Fruit fly (Drosophila melanogaster) whole organism, embryonic: ENCODE measurements around the gene tho2.

ENCODE experiments used
- CG1024 ChIP-seq: fragments of 200-800 bp; sonication (Bioruptor generic); IDR thresholded peaks from 2 replicates; pipeline ENCODE4 v1.3.6; 2022; ENCODE audit warnings: missing biosample characterization, missing genetic modification characterization
- CG11093 ChIP-seq: fragments of 200-800 bp; sonication (Bioruptor generic); IDR thresholded peaks from 3 replicates; pipeline ENCODE4 v1.3.6; 2022; ENCODE audit warnings: missing biosample characterization, missing genetic modification characterization
- CG12391 ChIP-seq: fragments of 200-800 bp; sonication (Bioruptor generic); optimal IDR thresholded peaks from 3 replicates; lab custom pipeline; 2018; ENCODE audit warnings: missing biosample characterization, mild to moderate bottlenecking, missing genetic modification characterization, moderate library complexity
- CG12659 ChIP-seq: fragments of 200-800 bp; sonication (Bioruptor generic); optimal IDR thresholded peaks from 3 replicates; lab custom pipeline; 2017; ENCODE audit warnings: mild to moderate bottlenecking, missing biosample characterization, missing genetic modification reagents, missing genetic modification characterization
- CG12942 ChIP-seq: fragments of 200-800 bp; sonication (Bioruptor generic); optimal IDR thresholded peaks from 3 replicates; lab custom pipeline; 2016; ENCODE audit warnings: missing biosample characterization, missing genetic modification characterization
- CG13624 ChIP-seq: fragments of 200-800 bp; sonication (Bioruptor generic); optimal IDR thresholded peaks from 2 replicates; lab custom pipeline; 2016; ENCODE audit warnings: missing biosample characterization, missing genetic modification characterization
- CG13894 ChIP-seq: fragments of 200-800 bp; sonication (Bioruptor generic); optimal IDR thresholded peaks from 3 replicates; lab custom pipeline; 2018; ENCODE audit warnings: missing biosample characterization, mild to moderate bottlenecking, missing genetic modification characterization, moderate library complexity
- CG14050 ChIP-seq: fragments of 200-800 bp; sonication (Bioruptor generic); IDR thresholded peaks from 3 replicates; pipeline ENCODE4 v1.3.6; 2022; ENCODE audit warnings: missing biosample characterization, missing genetic modification characterization
- CG1647 ChIP-seq: fragments of 200-800 bp; sonication (Bioruptor generic); optimal IDR thresholded peaks from 3 replicates; lab custom pipeline; 2016; ENCODE audit warnings: missing biosample characterization, missing genetic modification characterization
- CG16863 ChIP-seq: fragments of 200-800 bp; sonication (Bioruptor generic); optimal IDR thresholded peaks from 3 replicates; lab custom pipeline; 2016; ENCODE audit warnings: missing biosample characterization, missing genetic modification characterization
- CG17328 ChIP-seq: fragments of 200-800 bp; sonication (Bioruptor generic); IDR thresholded peaks from 2 replicates; pipeline ENCODE4 v1.3.6; 2022; ENCODE audit warnings: missing biosample characterization, missing genetic modification characterization
- CG17361 ChIP-seq: fragments of 200-800 bp; sonication (Bioruptor generic); IDR thresholded peaks from 3 replicates; pipeline ENCODE4 v1.3.6; 2022; ENCODE audit warnings: missing biosample characterization, missing genetic modification characterization
- CG18619 ChIP-seq: fragments of 200-800 bp; sonication (Bioruptor generic); optimal IDR thresholded peaks from 3 replicates; lab custom pipeline; 2017; ENCODE audit warnings: missing biosample characterization, mild to moderate bottlenecking, missing genetic modification characterization
- CG30431 ChIP-seq: fragments of 200-800 bp; sonication (Bioruptor generic); optimal IDR thresholded peaks from 2 replicates; lab custom pipeline; 2017; ENCODE audit warnings: missing biosample characterization, missing genetic modification characterization
- CG31441 ChIP-seq: fragments of 200-800 bp; sonication (Bioruptor generic); IDR thresholded peaks from 2 replicates; pipeline ENCODE4 v1.3.6; 2022; ENCODE audit warnings: missing biosample characterization, missing genetic modification characterization
- CG3726 ChIP-seq: fragments of 200-800 bp; sonication (Bioruptor generic); IDR thresholded peaks from 3 replicates; pipeline ENCODE4, ENCODE4 v1.3.6; 2022; ENCODE audit warnings: missing biosample characterization, missing genetic modification characterization
- CG6175 ChIP-seq: fragments of 200-800 bp; sonication (Bioruptor generic); IDR thresholded peaks from 3 replicates; pipeline ENCODE4 v1.3.6; 2022; ENCODE audit warnings: missing biosample characterization, missing genetic modification characterization
- CG7786 ChIP-seq: fragments of 200-800 bp; sonication (Bioruptor generic); optimal IDR thresholded peaks from 2 replicates; lab custom pipeline; 2016; ENCODE audit warnings: missing biosample characterization, missing genetic modification characterization
- CG9932 ChIP-seq: fragments of 200-800 bp; sonication (Bioruptor generic); IDR thresholded peaks from 2 replicates; pipeline ENCODE4 v1.3.6; 2022; ENCODE audit warnings: missing biosample characterization, missing genetic modification characterization
- Camta ChIP-seq: fragments of 200-800 bp; sonication (Bioruptor generic); optimal IDR thresholded peaks from 2 replicates; lab custom pipeline; 2016; ENCODE audit warnings: missing biosample characterization, missing genetic modification characterization
- CkIIα-i1 ChIP-seq: fragments of 200-800 bp; sonication (Bioruptor generic); IDR thresholded peaks from 2 replicates; pipeline ENCODE4 v1.3.6; 2022; ENCODE audit warnings: missing biosample characterization, missing genetic modification characterization
- Deaf1 ChIP-seq: fragments of 200-800 bp; optimal IDR thresholded peaks from 3 replicates; lab custom pipeline; 2019; ENCODE audit warnings: missing biosample characterization, mild to moderate bottlenecking, missing genetic modification characterization, moderate library complexity
- Hand ChIP-seq: fragments of 200-800 bp; sonication (Bioruptor generic); optimal IDR thresholded peaks from 2 replicates; lab custom pipeline; 2017; ENCODE audit warnings: mild to moderate bottlenecking, missing biosample characterization, missing genetic modification reagents, missing genetic modification characterization
- Hmr ChIP-seq: fragments of 200-800 bp; sonication (Bioruptor generic); optimal IDR thresholded peaks from 3 replicates; lab custom pipeline; 2017; ENCODE audit warnings: mild to moderate bottlenecking, missing biosample characterization, missing genetic modification reagents, missing genetic modification characterization
- Mes4 ChIP-seq: fragments of 200-800 bp; sonication (Bioruptor generic); optimal IDR thresholded peaks from 2 replicates; lab custom pipeline; 2016; ENCODE audit warnings: missing biosample characterization, missing genetic modification characterization
- Nf-YA ChIP-seq: fragments of 200-800 bp; sonication (Bioruptor generic); IDR thresholded peaks from 2 replicates; pipeline ENCODE4 v1.3.6; 2022; ENCODE audit warnings: missing biosample characterization, missing genetic modification characterization
- Nf-YC ChIP-seq: fragments of 200-800 bp; optimal IDR thresholded peaks from 3 replicates; lab custom pipeline; 2019; ENCODE audit warnings: missing biosample characterization, mild to moderate bottlenecking, missing genetic modification characterization, moderate library complexity
- Opbp ChIP-seq: fragments of 200-800 bp; sonication (Bioruptor generic); IDR thresholded peaks from 3 replicates; pipeline ENCODE4 v1.3.6; 2022; ENCODE audit warnings: missing biosample characterization, missing genetic modification characterization; ENCODE audit not compliant: partially characterized antibody
- Stat92E ChIP-seq, 3 experiments: fragments of >200 bp in 2 of 3; fragments of 200-800 bp in 1 of 3; sonication (Bioruptor generic) in 1 of 3; optimal IDR thresholded peaks; 2 replicates each; lab custom pipeline; 2017 to 2019; ENCODE audit warnings: missing biosample characterization in 3 of 3, missing genetic modification characterization in 3 of 3, mild to moderate bottlenecking in 1 of 3, moderate library complexity in 1 of 3
- Xrp1 ChIP-seq: fragments of 200-800 bp; sonication (Bioruptor generic); IDR thresholded peaks from 2 replicates; pipeline ENCODE4 v1.3.6; 2022; ENCODE audit warnings: missing biosample characterization, missing genetic modification characterization
- ac ChIP-seq: fragments of 200-800 bp; sonication (Bioruptor generic); optimal IDR thresholded peaks from 3 replicates; lab custom pipeline; 2017; ENCODE audit warnings: missing biosample characterization, mild to moderate bottlenecking, missing genetic modification characterization
- bcd ChIP-seq: fragments of 200-800 bp; sonication (Bioruptor generic); optimal IDR thresholded peaks from 2 replicates; lab custom pipeline; 2017; ENCODE audit warnings: missing biosample characterization, mild to moderate bottlenecking, missing genetic modification characterization
- chm ChIP-seq: fragments of 200-800 bp; sonication (Bioruptor generic); IDR thresholded peaks from 2 replicates; pipeline ENCODE4 v1.3.6; 2022; ENCODE audit warnings: missing biosample characterization, missing genetic modification characterization
- esg ChIP-seq: fragments of 200-800 bp; sonication (Bioruptor generic); conservative IDR thresholded peaks from 2 replicates; pipeline ENCODE4 v1.3.6; 2022; ENCODE audit warnings: missing biosample characterization, missing genetic modification characterization
- gcm2 ChIP-seq: fragments of 200-800 bp; sonication (Bioruptor generic); optimal IDR thresholded peaks from 2 replicates; lab custom pipeline; 2016; ENCODE audit warnings: missing biosample characterization, missing genetic modification characterization
- grau ChIP-seq: fragments of 200-800 bp; optimal IDR thresholded peaks from 3 replicates; lab custom pipeline; 2019; ENCODE audit warnings: missing biosample characterization, mild to moderate bottlenecking, missing genetic modification characterization, moderate library complexity
- h ChIP-seq: fragments of >200 bp; optimal IDR thresholded peaks from 2 replicates; lab custom pipeline; 2017
- jigr1 ChIP-seq: fragments of 200-800 bp; sonication (Bioruptor generic); IDR thresholded peaks from 3 replicates; pipeline ENCODE4 v1.3.6; 2022; ENCODE audit warnings: missing biosample characterization, missing genetic modification characterization
- ken ChIP-seq: fragments of 200-800 bp; sonication (Bioruptor generic); IDR thresholded peaks from 3 replicates; pipeline ENCODE4 v1.3.6; 2022; ENCODE audit warnings: missing biosample characterization, missing genetic modification characterization
- lbe ChIP-seq: fragments of 200-800 bp; sonication (Bioruptor generic); optimal IDR thresholded peaks from 2 replicates; lab custom pipeline; 2016; ENCODE audit warnings: missing biosample characterization, mild to moderate bottlenecking, missing genetic modification characterization
- lilli ChIP-seq: fragments of 200-800 bp; sonication (Bioruptor generic); optimal IDR thresholded peaks from 3 replicates; lab custom pipeline; 2016; ENCODE audit warnings: missing biosample characterization, missing genetic modification characterization
- nerfin-1 ChIP-seq: fragments of 200-800 bp; sonication (Bioruptor generic); optimal IDR thresholded peaks from 3 replicates; lab custom pipeline; 2019; ENCODE audit warnings: missing biosample characterization, mild to moderate bottlenecking, missing genetic modification characterization, moderate library complexity
- nom ChIP-seq: fragments of 200-800 bp; sonication (Bioruptor generic); optimal IDR thresholded peaks from 2 replicates; lab custom pipeline; 2017; ENCODE audit warnings: missing biosample characterization, missing genetic modification characterization, mild to moderate bottlenecking, moderate library complexity, missing genetic modification reagents
- odd ChIP-seq: fragments of 200-800 bp; sonication (Bioruptor generic); optimal IDR thresholded peaks from 2 replicates; lab custom pipeline; 2017; ENCODE audit warnings: missing biosample characterization, mild to moderate bottlenecking, missing genetic modification characterization
- pho ChIP-seq: fragments of 200-800 bp; sonication (Bioruptor generic); optimal IDR thresholded peaks from 2 replicates; lab custom pipeline; 2016; ENCODE audit warnings: missing biosample characterization, missing genetic modification characterization
- row ChIP-seq: fragments of 200-800 bp; sonication (Bioruptor generic); IDR thresholded peaks from 3 replicates; pipeline ENCODE4 v1.3.6; 2022; ENCODE audit warnings: missing biosample characterization, missing genetic modification characterization
- sc ChIP-seq, 3 experiments: fragments of >200 bp in 2 of 3; fragments of 200-800 bp in 1 of 3; sonication (Bioruptor generic) in 1 of 3; optimal IDR thresholded peaks; 2 replicates in 2 of 3; 3 replicates in 1 of 3; lab custom pipeline; 2017; ENCODE audit warnings: mild to moderate bottlenecking in 1 of 3, missing biosample characterization in 1 of 3, missing genetic modification characterization in 1 of 3, missing genetic modification reagents in 1 of 3
- tll ChIP-seq, 2 experiments: fragments of 200-800 bp in 1 of 2; fragments of >200 bp in 1 of 2; sonication (Bioruptor generic) in 1 of 2; optimal IDR thresholded peaks; 2 replicates each; lab custom pipeline; 2017 to 2019; ENCODE audit warnings: missing biosample characterization in 2 of 2, missing genetic modification characterization in 2 of 2, mild to moderate bottlenecking in 1 of 2, moderate library complexity in 1 of 2
- z ChIP-seq: fragments of 200-800 bp; sonication (Bioruptor generic); IDR thresholded peaks from 3 replicates; pipeline ENCODE4 v1.3.6; 2022; ENCODE audit warnings: missing biosample characterization, missing genetic modification characterization
- zen ChIP-seq: fragments of 200-800 bp; sonication (Bioruptor generic); optimal IDR thresholded peaks from 3 replicates; lab custom pipeline; 2018; ENCODE audit warnings: missing biosample characterization, mild to moderate bottlenecking, missing genetic modification characterization, moderate library complexity

The tho2 gene

dm6 chr2L:2189100-2189499 is 44.1 kb upstream of the tho2 start (continued):
- TF ChIP-seq nom (GFP tag; lab: Kevin White, UChicago): peak; percentile 10
- peak; percentile 90 for TF ChIP-seq Xrp1 (GFP tag; lab: Robert Waterston, UW)
- no peak for TF ChIP-seq pho (GFP tag; lab: Kevin White, UChicago)
- TF ChIP-seq tll (GFP tag; optimal IDR thresholded peaks at IDR 0.05; lab: Kevin White, UChicago): no peak
- peak; percentile 51 for TF ChIP-seq zen
- TF ChIP-seq bcd (GFP tag; lab: Kevin White, UChicago): peak; percentile 46
- TF ChIP-seq CG16863 (GFP tag; lab: Kevin White, UChicago): peak; percentile 74
- no peak for TF ChIP-seq CG9932 (GFP tag; lab: Robert Waterston, UW)
- peak; percentile 20 for TF ChIP-seq CG7786 (GFP tag; lab: Kevin White, UChicago)
- TF ChIP-seq CG31441 (GFP tag; lab: Robert Waterston, UW): peak; percentile 67
- TF ChIP-seq grau (tag; lab: Kevin White, UChicago): peak; percentile 53
- no peak for TF ChIP-seq Opbp (GFP tag; lab: Robert Waterston, UW)
- TF ChIP-seq jigr1 (GFP tag; lab: Robert Waterston, UW): no peak
- TF ChIP-seq gcm2 (GFP tag; lab: Kevin White, UChicago): no peak
- TF ChIP-seq esg: peak; percentile 40; the same call in 1 of the 2 replicates
- TF ChIP-seq Hand: no peak
- TF ChIP-seq Stat92E (GFP tag; optimal IDR thresholded peaks at IDR 0.05; lab: Kevin White, UChicago): peak in 1 of 3 experiments; percentile 93
- no peak for TF ChIP-seq h (lab: Kevin White, UChicago)
- no peak for TF ChIP-seq CkIIα-i1 (GFP tag; lab: Robert Waterston, UW)
- no peak for TF ChIP-seq sc (optimal IDR thresholded peaks at IDR 0.05; lab: Kevin White, UChicago)
- peak; percentile 72 for TF ChIP-seq sc (GFP tag; optimal IDR thresholded peaks at IDR 0.05; lab: Kevin White, UChicago)
- TF ChIP-seq lilli: peak; percentile 56
- peak; percentile 51 for TF ChIP-seq ac (GFP tag; lab: Kevin White, UChicago)
- 0 out of 3 replicates have a peak, but pooled peaks have one; percentile 17 for TF ChIP-seq ken (GFP tag; lab: Robert Waterston, UW)
- peak; percentile 83; the same call in 1 of the 2 replicates for TF ChIP-seq chm (GFP tag; lab: Robert Waterston, UW)
- TF ChIP-seq CG11093: 0 out of 3 replicates have a peak, but pooled peaks have one; percentile 39
- TF ChIP-seq CG14050 (GFP tag; lab: Robert Waterston, UW): peak; percentile 21; the same call in 1 of the 3 replicates
- TF ChIP-seq Hmr: no peak
- TF ChIP-seq CG1647 (GFP tag; lab: Kevin White, UChicago): no peak
- peak; percentile 37 for TF ChIP-seq odd
- peak; percentile 70 for TF ChIP-seq row (GFP tag; lab: Robert Waterston, UW)
- peak; percentile 50 for TF ChIP-seq nerfin-1
- peak; percentile 73; the same call in 2 of the 3 replicates for TF ChIP-seq CG3726 (GFP tag; lab: Robert Waterston, UW)
- TF ChIP-seq CG12391 (tag; lab: Kevin White, UChicago): peak; percentile 77
- TF ChIP-seq CG17328 (GFP tag; lab: Robert Waterston, UW): peak; percentile 85
- no peak for TF ChIP-seq CG6175
- 0 out of 2 replicates have a peak, but pooled peaks have one; percentile 58 for TF ChIP-seq Nf-YA (GFP tag; lab: Robert Waterston, UW)
- peak; percentile 29 for TF ChIP-seq CG12942 (GFP tag; lab: Kevin White, UChicago)
- peak; percentile 6 for TF ChIP-seq lbe
- peak; percentile 6 for TF ChIP-seq CG12659 (GFP tag; lab: Kevin White, UChicago)
- peak; percentile 47 for TF ChIP-seq CG18619 (GFP tag; lab: Kevin White, UChicago)
- TF ChIP-seq CG13624 (GFP tag; lab: Kevin White, UChicago): peak; percentile 7
- no peak for TF ChIP-seq Deaf1 (tag; lab: Kevin White, UChicago)
- TF ChIP-seq z: no peak
- peak; percentile 82 for TF ChIP-seq CG30431 (GFP tag; lab: Kevin White, UChicago)
- TF ChIP-seq CG13894: no peak
- TF ChIP-seq CG1024 (GFP tag; lab: Robert Waterston, UW): peak; percentile 47; the same call in 1 of the 2 replicates
- TF ChIP-seq Nf-YC: no peak
- peak; percentile 57 for TF ChIP-seq Camta (GFP tag; lab: Kevin White, UChicago)
- TF ChIP-seq Mes4 (GFP tag; lab: Kevin White, UChicago): peak; percentile 75
- peak; percentile 62; the same call in 2 of the 3 replicates for TF ChIP-seq CG17361 (GFP tag; lab: Robert Waterston, UW)
